Worm (Caenorhabditis elegans) whole organism, late embryonic: ENCODE results near the gene asp-15.

ENCODE experiments used
- C08G9.2 ChIP-seq: sonication (generic microtip); optimal IDR thresholded peaks from 2 replicates; lab custom pipeline; 2016; ENCODE audit warnings: mild to moderate bottlenecking, missing genetic modification characterization, moderate library complexity, missing compliant biosample characterization
- K09A11.1 ChIP-seq: sonication (generic microtip); optimal IDR thresholded peaks from 2 replicates; lab custom pipeline; 2017; ENCODE audit warnings: antibody characterized with exemption, mild to moderate bottlenecking, missing genetic modification characterization, missing compliant biosample characterization; ENCODE audit not compliant: insufficient read depth
- T23F11.4 ChIP-seq: fragments of 200-800 bp; sonication (Bioruptor generic); optimal IDR thresholded peaks from 2 replicates; lab custom pipeline; 2018; ENCODE audit warnings: mild to moderate bottlenecking, missing genetic modification characterization, missing compliant biosample characterization
- Y22D7AL.16 ChIP-seq: sonication (generic microtip); optimal IDR thresholded peaks from 2 replicates; lab custom pipeline; 2016; ENCODE audit warnings: missing genetic modification characterization, missing compliant biosample characterization
- ahr-1 ChIP-seq: sonication (generic microtip); optimal IDR thresholded peaks from 2 replicates; lab custom pipeline; 2016; ENCODE audit warnings: missing genetic modification characterization, missing compliant biosample characterization
- ceh-19 ChIP-seq: fragments of 200-800 bp; sonication (Bioruptor generic); optimal IDR thresholded peaks from 2 replicates; lab custom pipeline; 2018; ENCODE audit warnings: mild to moderate bottlenecking, missing genetic modification characterization, missing compliant biosample characterization
- ceh-2 ChIP-seq: sonication (generic microtip); optimal IDR thresholded peaks from 2 replicates; lab custom pipeline; 2016; ENCODE audit warnings: missing genotype, missing genetic modification characterization, missing compliant biosample characterization
- ceh-22 ChIP-seq: sonication (generic microtip); optimal IDR thresholded peaks from 2 replicates; lab custom pipeline; 2017; ENCODE audit warnings: missing biosample characterization, missing genetic modification characterization
- ceh-30 ChIP-seq: fragments of 150-350 bp; optimal IDR thresholded peaks from 2 replicates; lab custom pipeline; 2014; ENCODE audit warnings: missing biosample characterization, missing genetic modification characterization
- ceh-31 ChIP-seq: sonication (generic microtip); optimal IDR thresholded peaks from 2 replicates; lab custom pipeline; 2016; ENCODE audit warnings: missing genetic modification characterization, missing compliant biosample characterization
- ceh-34 ChIP-seq: sonication (generic microtip); optimal IDR thresholded peaks from 2 replicates; lab custom pipeline; 2016; ENCODE audit warnings: mild to moderate bottlenecking, missing genetic modification characterization, missing compliant biosample characterization
- ceh-45 ChIP-seq: fragments of 200-800 bp; sonication (Bioruptor generic); IDR thresholded peaks from 2 replicates; pipeline ENCODE4 v1.3.6; 2022; ENCODE audit warnings: missing genetic modification reagents, missing genetic modification characterization, missing compliant biosample characterization
- che-1 ChIP-seq: sonication (generic microtip); optimal IDR thresholded peaks from 2 replicates; lab custom pipeline; 2016; ENCODE audit warnings: mild to moderate bottlenecking, missing genetic modification characterization, missing compliant biosample characterization
- dve-1 ChIP-seq: sonication (generic microtip); optimal IDR thresholded peaks from 2 replicates; lab custom pipeline; 2017; ENCODE audit warnings: antibody characterized with exemption, mild to moderate bottlenecking, missing genetic modification characterization, missing compliant biosample characterization
- elt-2 ChIP-seq: sonication (generic microtip); optimal IDR thresholded peaks from 2 replicates; lab custom pipeline; 2016; ENCODE audit warnings: missing genetic modification reagents, missing genetic modification characterization, missing compliant biosample characterization
- ets-4 ChIP-seq: sonication (generic microtip); optimal IDR thresholded peaks from 2 replicates; lab custom pipeline; 2016; ENCODE audit warnings: missing genetic modification characterization, missing compliant biosample characterization
- eyg-1 ChIP-seq: sonication (generic microtip); optimal IDR thresholded peaks from 2 replicates; lab custom pipeline; 2016; ENCODE audit warnings: missing genotype, missing genetic modification characterization, missing compliant biosample characterization
- fkh-6 ChIP-seq: sonication (generic microtip); optimal IDR thresholded peaks from 2 replicates; lab custom pipeline; 2016; ENCODE audit warnings: missing genetic modification characterization, missing compliant biosample characterization
- gmeb-2 ChIP-seq: sonication (generic microtip); optimal IDR thresholded peaks from 2 replicates; lab custom pipeline; 2016; ENCODE audit warnings: missing genetic modification characterization, inconsistent platforms, missing compliant biosample characterization
- hlh-30 ChIP-seq: sonication (generic microtip); optimal IDR thresholded peaks from 2 replicates; lab custom pipeline; 2017; ENCODE audit warnings: antibody characterized with exemption, missing genetic modification characterization, missing compliant biosample characterization; ENCODE audit not compliant: insufficient read depth
- hlh-6 ChIP-seq: sonication (generic microtip); optimal IDR thresholded peaks from 2 replicates; lab custom pipeline; 2016; ENCODE audit warnings: missing genotype, missing genetic modification characterization, missing compliant biosample characterization
- mec-3 ChIP-seq: sonication (generic microtip); optimal IDR thresholded peaks from 2 replicates; lab custom pipeline; 2016; ENCODE audit warnings: borderline replicate concordance, missing genetic modification characterization, missing compliant biosample characterization
- nhr-232 ChIP-seq: sonication (generic microtip); optimal IDR thresholded peaks from 2 replicates; lab custom pipeline; 2016; ENCODE audit warnings: missing genetic modification characterization, missing compliant biosample characterization
- pat-9 ChIP-seq: fragments of 200-800 bp; sonication (Bioruptor generic); optimal IDR thresholded peaks from 2 replicates; lab custom pipeline; 2018; ENCODE audit warnings: mild to moderate bottlenecking, missing genetic modification characterization, moderate library complexity, missing compliant biosample characterization
- pha-2 ChIP-seq: sonication (generic microtip); optimal IDR thresholded peaks from 2 replicates; lab custom pipeline; 2017; ENCODE audit warnings: mild to moderate bottlenecking, missing genetic modification characterization, missing compliant biosample characterization
- sdc-2 ChIP-seq: sonication (generic microtip); optimal IDR thresholded peaks from 2 replicates; lab custom pipeline; 2016; ENCODE audit warnings: missing genotype, missing genetic modification characterization, missing compliant biosample characterization
- sox-2 ChIP-seq: fragments of 200-800 bp; sonication (Bioruptor generic); IDR thresholded peaks from 2 replicates; pipeline ENCODE4 v1.3.6; 2022; ENCODE audit warnings: missing genetic modification reagents, missing genetic modification characterization, missing compliant biosample characterization
- sox-4 ChIP-seq: sonication (generic microtip); optimal IDR thresholded peaks from 2 replicates; lab custom pipeline; 2017; ENCODE audit warnings: mild to moderate bottlenecking, missing genetic modification characterization, inconsistent platforms, missing compliant biosample characterization
- tbx-2 ChIP-seq: sonication (generic microtip); optimal IDR thresholded peaks from 2 replicates; lab custom pipeline; 2016; ENCODE audit warnings: missing genetic modification characterization, missing compliant biosample characterization
- ttx-3 ChIP-seq: sonication (generic microtip); optimal IDR thresholded peaks from 2 replicates; lab custom pipeline; 2016; ENCODE audit warnings: missing genetic modification reagents, missing genetic modification characterization, missing compliant biosample characterization
- unc-42 ChIP-seq: sonication (generic microtip); optimal IDR thresholded peaks from 2 replicates; lab custom pipeline; 2016; ENCODE audit warnings: missing genotype, missing genetic modification characterization, missing compliant biosample characterization
- unc-55 ChIP-seq: sonication (generic microtip); optimal IDR thresholded peaks from 2 replicates; lab custom pipeline; 2017; ENCODE audit warnings: missing biosample characterization, missing genetic modification reagents, missing genetic modification characterization
- zip-5 ChIP-seq: sonication (generic microtip); optimal IDR thresholded peaks from 2 replicates; lab custom pipeline; 2016; ENCODE audit warnings: missing genetic modification characterization, missing compliant biosample characterization
- ztf-16 ChIP-seq: sonication (generic microtip); optimal IDR thresholded peaks from 2 replicates; lab custom pipeline; 2017; ENCODE audit warnings: missing genetic modification characterization, missing compliant biosample characterization

Gene asp-15

DNA sequence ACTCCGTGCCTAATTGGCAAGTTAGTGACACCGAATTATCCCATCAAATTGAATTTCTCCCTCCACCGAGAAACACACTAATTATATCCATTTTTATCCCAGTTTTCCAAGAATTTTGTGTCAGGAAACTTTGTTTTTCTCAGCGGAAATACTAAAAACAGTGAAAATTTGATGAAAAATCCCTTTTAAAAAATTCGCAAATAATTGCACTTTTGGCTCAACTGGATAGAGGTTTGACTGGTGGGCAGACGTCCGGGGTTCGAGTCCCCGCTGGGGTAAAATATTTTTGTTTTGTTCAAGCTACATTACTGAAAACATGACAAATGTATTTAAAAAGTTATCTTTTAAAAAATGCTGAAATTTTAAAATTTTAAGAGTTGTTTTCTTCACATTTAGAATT lies 13.4 kb upstream of the asp-15 start:
- TF ChIP-seq ceh-19 (GFP tag; lab: Kevin White, UChicago), result no peak
- no peak for TF ChIP-seq ztf-16 (tag; lab: Kevin White, UChicago)
- peak; percentile 7 for TF ChIP-seq unc-42
- no peak for TF ChIP-seq ahr-1 (tag; lab: Kevin White, UChicago)
- no peak for TF ChIP-seq fkh-6 (tag; lab: Kevin White, UChicago)

DNA sequence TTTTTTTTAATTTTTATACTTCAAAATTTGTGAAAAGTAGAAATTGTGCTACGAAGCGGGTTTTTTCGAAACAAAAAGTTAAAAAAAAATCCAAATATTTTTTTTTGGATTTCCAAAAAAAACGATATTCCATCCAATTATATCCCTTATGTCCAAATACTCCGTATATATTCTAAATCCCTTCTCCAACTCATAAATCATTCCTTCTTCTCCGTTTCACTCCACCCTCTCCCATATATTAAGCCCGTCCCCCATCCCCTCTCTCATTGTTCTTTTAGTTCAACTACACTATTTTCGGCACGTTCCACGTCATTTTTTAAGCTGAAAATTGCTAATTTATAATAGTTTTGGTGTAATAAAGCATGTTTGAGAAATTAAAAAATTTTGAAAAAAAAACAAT lies 12.9 kb upstream of the asp-15 start:
- TF ChIP-seq mec-3 (tag; lab: Kevin White, UChicago) (no peak), unc-55 (GFP tag; lab: Kevin White, UChicago) (no peak), ceh-30 (tag; lab: Kevin White, UChicago) (no peak), pat-9 (tag; lab: Kevin White, UChicago) (no peak), che-1 (tag; lab: Kevin White, UChicago) (no peak), ceh-31 (no peak), tbx-2 (no peak), ceh-22 (tag; lab: Kevin White, UChicago) (no peak), ets-4 (tag; lab: Kevin White, UChicago) (no peak), eyg-1 (tag; lab: Kevin White, UChicago) (no peak), pha-2 (tag; lab: Kevin White, UChicago) (no peak)

DNA sequence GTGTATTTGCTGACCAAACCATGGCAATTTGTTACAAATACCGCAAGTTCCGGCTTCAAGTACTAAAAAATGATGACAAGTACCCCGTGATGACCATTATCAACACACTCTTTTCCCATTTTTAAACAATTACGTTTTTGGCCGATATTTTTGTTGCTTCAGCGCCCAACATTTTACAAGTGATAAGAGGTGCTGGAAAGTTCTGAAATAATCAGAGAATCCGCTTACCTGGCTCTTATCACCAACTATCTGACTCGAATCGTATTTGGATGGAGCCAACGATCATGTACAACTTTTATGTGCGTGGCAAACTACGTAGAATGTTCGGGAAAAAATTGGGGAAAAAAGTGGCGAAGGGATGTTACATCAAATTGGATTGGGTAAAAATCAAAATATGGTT lies 8.6 kb upstream of the asp-15 start:
- TF ChIP-seq ceh-22 (tag; lab: Kevin White, UChicago) (no peak), elt-2 (tag; lab: Kevin White, UChicago) (peak; percentile 42)

DNA sequence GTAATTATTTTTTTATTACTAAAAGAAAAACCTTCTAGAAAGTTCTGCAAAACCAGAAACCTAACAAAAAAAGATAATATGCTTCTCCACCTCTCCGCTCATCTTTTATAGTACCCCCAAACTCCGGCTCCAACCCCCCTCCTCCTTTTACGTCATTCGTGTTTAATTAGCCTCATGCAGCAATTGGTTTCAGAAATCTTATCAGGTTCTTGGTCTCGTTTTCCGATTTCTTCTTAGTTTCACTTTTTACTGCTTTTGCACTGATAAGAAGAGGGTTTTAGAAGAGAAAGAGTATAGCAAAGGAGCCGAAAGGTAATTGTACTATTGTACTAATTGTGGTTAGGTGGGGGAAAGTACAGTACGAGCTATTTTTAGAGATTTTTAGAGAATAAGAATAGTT lies 6.8 kb upstream of the asp-15 start:
- TF ChIP-seq fkh-6 (tag; lab: Kevin White, UChicago) (no peak), nhr-232 (tag; lab: Kevin White, UChicago) (no peak)

DNA sequence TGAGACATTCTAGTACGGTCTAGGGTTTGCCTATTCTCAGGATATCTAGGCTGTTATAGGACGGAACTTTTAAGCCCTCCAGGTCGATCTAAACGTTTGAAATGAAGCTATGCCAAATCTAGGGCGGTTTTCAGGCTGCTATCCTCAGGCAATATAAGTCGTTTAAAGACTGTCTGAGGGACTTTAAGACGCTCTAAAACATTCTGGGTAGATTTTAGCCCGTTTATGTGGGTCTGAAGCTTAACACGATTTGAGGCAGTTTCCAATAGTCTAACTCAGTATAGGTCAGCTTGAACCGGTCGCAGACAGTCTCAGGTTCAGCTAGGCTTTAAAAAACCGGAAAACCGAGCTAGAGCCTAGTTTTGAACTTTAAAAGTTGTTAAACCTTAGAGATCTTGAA lies 6.2 kb upstream of the asp-15 start:
- TF ChIP-seq fkh-6 (tag; lab: Kevin White, UChicago), result no peak

DNA sequence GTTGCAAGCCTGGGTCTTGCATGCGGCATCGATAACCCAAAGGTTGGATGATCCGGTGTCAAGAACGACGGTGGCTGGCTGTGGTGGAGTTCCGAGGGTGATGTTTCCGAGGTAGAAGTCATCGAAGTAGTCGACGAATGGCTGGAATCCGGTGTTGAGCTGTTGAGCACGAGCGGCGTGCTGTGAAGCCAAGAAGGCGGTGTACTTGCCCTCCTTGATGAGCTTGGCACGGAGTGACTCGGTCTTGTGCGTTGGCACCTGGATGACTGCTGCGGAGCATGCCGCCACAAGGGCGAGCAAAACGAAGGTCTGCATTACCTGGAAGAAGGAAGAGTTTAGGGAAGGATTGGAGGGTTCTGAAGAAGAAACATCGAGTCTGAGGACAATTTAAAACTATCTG lies 5.8 kb upstream of the asp-15 start, which contains the start of gene asp-1:
Gene asp-1 (minus strand): TSS at position 315 of the 400 bp plus-strand sequence.
- no peak for TF ChIP-seq ceh-2 (tag; lab: Kevin White, UChicago)
- no peak for TF ChIP-seq C08G9.2
- TF ChIP-seq pat-9 (tag; lab: Kevin White, UChicago), result no peak
- no peak for TF ChIP-seq zip-5
- TF ChIP-seq ceh-45 (GFP tag; lab: Robert Waterston, UW), result no peak
- no peak for TF ChIP-seq hlh-6 (tag; lab: Kevin White, UChicago)
- TF ChIP-seq T23F11.4 (GFP tag; lab: Kevin White, UChicago), result no peak
- TF ChIP-seq sox-2 (GFP tag; lab: Robert Waterston, UW), result no peak
- TF ChIP-seq ceh-34 (tag; lab: Kevin White, UChicago), result no peak
- TF ChIP-seq K09A11.1 (tag; lab: Kevin White, UChicago), result no peak
- no peak for TF ChIP-seq hlh-30 (tag; lab: Kevin White, UChicago)
- no peak for TF ChIP-seq dve-1 (tag; lab: Kevin White, UChicago)
- no peak for TF ChIP-seq sdc-2 (tag; lab: Kevin White, UChicago)
- TF ChIP-seq gmeb-2, result no peak
- no peak for TF ChIP-seq sox-4 (tag; lab: Kevin White, UChicago)
- TF ChIP-seq mec-3 (tag; lab: Kevin White, UChicago), result no peak
- TF ChIP-seq ttx-3 (tag; lab: Kevin White, UChicago), result no peak
- TF ChIP-seq unc-42, result no peak
- no peak for TF ChIP-seq Y22D7AL.16
- no peak for TF ChIP-seq nhr-232 (tag; lab: Kevin White, UChicago)
- TF ChIP-seq, all 69 proteins: peak for 0
